Worm (Caenorhabditis elegans) whole organism, L4/young adult: Measurements from ENCODE around the gene T26C5.3.

Experiments
- W03F9.2 ChIP-seq: fragments of 150-350 bp; optimal IDR thresholded peaks from 2 replicates; lab custom pipeline; 2014; ENCODE audit warnings: missing biosample characterization, missing genetic modification characterization
- dao-5 ChIP-seq: sonication (generic microtip); optimal IDR thresholded peaks from 2 replicates; lab custom pipeline; 2016; ENCODE audit warnings: missing genotype, missing genetic modification characterization, moderate library complexity, missing compliant biosample characterization
- him-1 ChIP-seq: sonication (generic microtip); optimal IDR thresholded peaks from 2 replicates; lab custom pipeline; 2016; ENCODE audit warnings: missing genotype, missing genetic modification reagents, missing genetic modification characterization, missing compliant biosample characterization

ce11 chrII:9232923-9233322 lies 3.5 kb upstream of the T26C5.3 start, which contains the start of gene T26C5.2:
- no peak for TF ChIP-seq W03F9.2 (tag; lab: Kevin White, UChicago)
- no peak for TF ChIP-seq him-1 (tag; lab: Kevin White, UChicago)
- TF ChIP-seq dao-5 = no peak
